Fruit fly (Drosophila melanogaster) whole organism, prepupa: Measurements from ENCODE around the gene CG15498.

Source experiments
- CG11762 ChIP-seq: fragments of 200-800 bp; sonication (Bioruptor generic); optimal IDR thresholded peaks from 3 replicates; lab custom pipeline; 2016; ENCODE audit warnings: missing biosample characterization, missing genetic modification characterization; ENCODE audit not compliant: insufficient read depth
- CG11902 ChIP-seq: fragments of 200-800 bp; sonication (Bioruptor generic); optimal IDR thresholded peaks from 3 replicates; lab custom pipeline; 2016; ENCODE audit warnings: missing biosample characterization, missing genetic modification characterization
- CG1621 ChIP-seq: fragments of 200-800 bp; sonication (Bioruptor generic); optimal IDR thresholded peaks from 3 replicates; lab custom pipeline; 2018; ENCODE audit warnings: missing biosample characterization, mild to moderate bottlenecking, missing genetic modification characterization
- CG16779 ChIP-seq: fragments of 200-800 bp; sonication (Bioruptor generic); optimal IDR thresholded peaks from 3 replicates; lab custom pipeline; 2017; ENCODE audit warnings: missing biosample characterization, mild to moderate bottlenecking, missing genetic modification characterization
- CG32006 ChIP-seq: fragments of 200-800 bp; sonication (Bioruptor generic); optimal IDR thresholded peaks from 3 replicates; lab custom pipeline; 2017; ENCODE audit warnings: missing biosample characterization, mild to moderate bottlenecking, missing genetic modification characterization
- CG3919 ChIP-seq: fragments of 200-800 bp; sonication (Bioruptor generic); optimal IDR thresholded peaks from 3 replicates; lab custom pipeline; 2016; ENCODE audit warnings: missing biosample characterization, missing genetic modification characterization
- CG4318 ChIP-seq: fragments of 200-800 bp; sonication (Bioruptor generic); optimal IDR thresholded peaks from 3 replicates; lab custom pipeline; 2017; ENCODE audit warnings: missing biosample characterization, mild to moderate bottlenecking, missing genetic modification characterization
- CG6163 ChIP-seq: fragments of 200-800 bp; sonication (Bioruptor generic); IDR thresholded peaks from 3 replicates; pipeline ENCODE4 v1.3.6; 2022; ENCODE audit warnings: missing biosample characterization, missing genetic modification characterization
- CG6792 ChIP-seq: fragments of 200-800 bp; sonication (Bioruptor generic); optimal IDR thresholded peaks from 3 replicates; lab custom pipeline; 2016; ENCODE audit warnings: missing biosample characterization, missing genetic modification characterization
- CG6854 ChIP-seq: fragments of 200-800 bp; sonication (Bioruptor generic); optimal IDR thresholded peaks from 2 replicates; lab custom pipeline; 2017; ENCODE audit warnings: missing biosample characterization, mild to moderate bottlenecking, missing genetic modification characterization
- CG7368 ChIP-seq: fragments of 200-800 bp; sonication (Bioruptor generic); optimal IDR thresholded peaks from 3 replicates; lab custom pipeline; 2016; ENCODE audit warnings: missing biosample characterization, missing genetic modification characterization
- CG8119 ChIP-seq: fragments of 200-800 bp; sonication (Bioruptor generic); IDR thresholded peaks from 3 replicates; pipeline ENCODE4 v1.3.6; 2022; ENCODE audit warnings: missing biosample characterization, missing genetic modification characterization
- CG8319 ChIP-seq: fragments of 200-800 bp; sonication (Bioruptor generic); optimal IDR thresholded peaks from 3 replicates; lab custom pipeline; 2016; ENCODE audit warnings: missing biosample characterization, missing genetic modification characterization
- CG8632 ChIP-seq: fragments of 200-800 bp; sonication (Bioruptor generic); optimal IDR thresholded peaks from 3 replicates; lab custom pipeline; 2016; ENCODE audit warnings: missing biosample characterization, missing genetic modification characterization
- Eip75B ChIP-seq: fragments of 200-800 bp; sonication (Bioruptor generic); optimal IDR thresholded peaks from 3 replicates; lab custom pipeline; 2016; ENCODE audit warnings: missing biosample characterization, missing genetic modification characterization
- Eip78C ChIP-seq: fragments of 200-800 bp; sonication (Bioruptor generic); peaks from one replicate; lab custom pipeline; 2016; ENCODE audit warnings: missing biosample characterization, missing genetic modification characterization
- Eip93F ChIP-seq: fragments of 200-800 bp; sonication (Bioruptor generic); optimal IDR thresholded peaks from 2 replicates; lab custom pipeline; 2016; ENCODE audit warnings: missing biosample characterization, mild to moderate bottlenecking, missing genetic modification characterization
- Ets96B ChIP-seq: fragments of 200-800 bp; optimal IDR thresholded peaks from 2 replicates; lab custom pipeline; 2019; ENCODE audit warnings: missing biosample characterization, mild to moderate bottlenecking, missing genetic modification characterization, moderate library complexity
- Hr39 ChIP-seq: fragments of 200-800 bp; sonication (Bioruptor generic); optimal IDR thresholded peaks from 2 replicates; lab custom pipeline; 2016; ENCODE audit warnings: missing biosample characterization, missing genetic modification characterization
- Hr4 ChIP-seq: fragments of 200-800 bp; sonication (Bioruptor generic); optimal IDR thresholded peaks from 3 replicates; lab custom pipeline; 2016; ENCODE audit warnings: missing biosample characterization, missing genetic modification characterization
- OdsH ChIP-seq: fragments of 200-800 bp; sonication (Bioruptor generic); optimal IDR thresholded peaks from 3 replicates; lab custom pipeline; 2016; ENCODE audit warnings: missing biosample characterization, missing genetic modification characterization
- Smox ChIP-seq: fragments of 200-800 bp; sonication (Bioruptor generic); optimal IDR thresholded peaks from 3 replicates; lab custom pipeline; 2016; ENCODE audit warnings: missing biosample characterization, missing genetic modification characterization
- Sox14 ChIP-seq: fragments of 200-800 bp; sonication (Bioruptor generic); optimal IDR thresholded peaks from 3 replicates; lab custom pipeline; 2016; ENCODE audit warnings: missing biosample characterization, missing genetic modification characterization
- Sox15 ChIP-seq: fragments of 200-800 bp; sonication (Bioruptor generic); optimal IDR thresholded peaks from 3 replicates; lab custom pipeline; 2016; ENCODE audit warnings: missing biosample characterization, missing genetic modification characterization
- acj6 ChIP-seq: fragments of 200-800 bp; sonication (Bioruptor generic); optimal IDR thresholded peaks from 3 replicates; lab custom pipeline; 2016; ENCODE audit warnings: missing biosample characterization, missing genetic modification characterization
- cyc ChIP-seq: fragments of 200-800 bp; sonication (Bioruptor generic); optimal IDR thresholded peaks from 3 replicates; lab custom pipeline; 2016; ENCODE audit warnings: missing biosample characterization, missing genetic modification characterization
- dsx ChIP-seq: fragments of 200-800 bp; optimal IDR thresholded peaks from 3 replicates; lab custom pipeline; 2019; ENCODE audit warnings: missing biosample characterization, mild to moderate bottlenecking, missing genetic modification characterization, moderate library complexity; ENCODE audit not compliant: poor library complexity, severe bottlenecking
- eg ChIP-seq: fragments of 200-800 bp; sonication (Bioruptor generic); IDR thresholded peaks from 3 replicates; pipeline ENCODE4 v1.3.6; 2022; ENCODE audit warnings: missing biosample characterization, missing genetic modification characterization
- esn ChIP-seq: fragments of 200-800 bp; sonication (Bioruptor generic); optimal IDR thresholded peaks from 2 replicates; lab custom pipeline; 2016; ENCODE audit warnings: missing biosample characterization, mild to moderate bottlenecking, missing genetic modification characterization, moderate library complexity
- fkh ChIP-seq: fragments of 200-800 bp; sonication (Bioruptor generic); optimal IDR thresholded peaks from 3 replicates; lab custom pipeline; 2017; ENCODE audit warnings: missing biosample characterization, mild to moderate bottlenecking, missing genetic modification characterization, moderate library complexity
- pdm3 ChIP-seq: fragments of 200-800 bp; sonication (Bioruptor generic); optimal IDR thresholded peaks from 3 replicates; lab custom pipeline; 2016; ENCODE audit warnings: missing biosample characterization, missing genetic modification characterization
- svp ChIP-seq: fragments of 200-800 bp; sonication (Bioruptor generic); peaks from one replicate; lab custom pipeline; 2016; ENCODE audit warnings: missing biosample characterization, missing genetic modification characterization
- topi ChIP-seq: fragments of 200-800 bp; sonication (Bioruptor generic); optimal IDR thresholded peaks from 3 replicates; lab custom pipeline; 2016; ENCODE audit warnings: missing biosample characterization, missing genetic modification characterization

The CG15498 gene

DNA sequence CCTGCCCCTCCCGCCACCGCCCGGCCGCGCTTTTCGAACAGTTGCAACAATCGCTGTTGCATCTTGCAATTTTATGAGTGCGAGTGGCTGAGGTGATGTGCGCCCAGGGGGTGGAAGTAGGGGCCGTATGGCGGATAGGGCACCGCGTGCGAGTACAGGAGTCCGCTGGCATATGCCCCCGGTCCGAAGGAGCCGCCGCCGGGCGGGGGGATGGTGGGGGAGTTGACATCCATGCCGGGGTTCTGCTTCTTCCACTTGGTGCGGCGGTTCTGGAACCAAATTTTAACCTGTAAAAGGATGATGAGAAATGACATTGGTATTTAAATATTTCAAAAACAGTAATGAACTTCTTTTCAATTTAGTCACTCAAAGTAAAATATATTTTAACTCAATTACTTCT, 20.0 kb downstream of the CG15498 start:
- TF ChIP-seq CG11902 (no peak), Ets96B (tag; lab: Kevin White, UChicago) (no peak), CG8632 (GFP tag; lab: Kevin White, UChicago) (no peak), cyc (no peak), CG8119 (GFP tag; lab: Robert Waterston, UW) (no peak), Sox14 (GFP tag; lab: Kevin White, UChicago) (no peak), CG1621 (tag; lab: Kevin White, UChicago) (no peak), pdm3 (GFP tag; lab: Kevin White, UChicago) (no peak), Hr39 (GFP tag; lab: Kevin White, UChicago) (no peak), CG8319 (GFP tag; lab: Kevin White, UChicago) (no peak)

DNA sequence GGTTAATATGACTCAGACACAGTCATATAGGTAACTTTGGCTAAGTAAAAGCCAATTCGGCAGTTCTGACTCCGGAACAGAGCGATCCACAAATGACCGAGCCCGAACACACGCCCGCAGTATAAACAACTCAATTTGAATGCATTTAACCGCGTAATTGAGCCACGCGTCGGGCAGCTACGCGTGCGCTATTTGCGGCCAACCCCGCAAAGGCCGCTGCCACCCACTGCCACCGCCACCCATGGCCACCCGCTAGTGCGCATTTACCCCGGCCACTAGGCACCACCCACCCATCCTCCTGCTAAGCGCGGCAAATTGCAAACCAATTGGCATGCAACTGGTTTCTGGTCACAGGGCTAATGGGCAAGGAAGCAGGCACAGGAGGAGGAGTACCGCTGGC, 24.8 kb downstream of the CG15498 start:
- TF ChIP-seq CG8632 (GFP tag; lab: Kevin White, UChicago) (no peak), CG6163 (no peak), CG1621 (tag; lab: Kevin White, UChicago) (no peak), esn (GFP tag; lab: Kevin White, UChicago) (no peak), CG8119 (GFP tag; lab: Robert Waterston, UW) (no peak), CG11902 (no peak), eg (no peak), Ets96B (tag; lab: Kevin White, UChicago) (no peak), Eip93F (GFP tag; lab: Kevin White, UChicago) (no peak), CG3919 (GFP tag; lab: Kevin White, UChicago) (no peak), CG6854 (GFP tag; lab: Kevin White, UChicago) (no peak), CG7368 (no peak), Eip75B (no peak), OdsH (GFP tag; lab: Kevin White, UChicago) (no peak), CG4318 (GFP tag; lab: Kevin White, UChicago) (no peak), svp (GFP tag; lab: Kevin White, UChicago) (no peak), acj6 (GFP tag; lab: Kevin White, UChicago) (no peak), Hr39 (GFP tag; lab: Kevin White, UChicago) (no peak), topi (GFP tag; lab: Kevin White, UChicago) (no peak)

DNA sequence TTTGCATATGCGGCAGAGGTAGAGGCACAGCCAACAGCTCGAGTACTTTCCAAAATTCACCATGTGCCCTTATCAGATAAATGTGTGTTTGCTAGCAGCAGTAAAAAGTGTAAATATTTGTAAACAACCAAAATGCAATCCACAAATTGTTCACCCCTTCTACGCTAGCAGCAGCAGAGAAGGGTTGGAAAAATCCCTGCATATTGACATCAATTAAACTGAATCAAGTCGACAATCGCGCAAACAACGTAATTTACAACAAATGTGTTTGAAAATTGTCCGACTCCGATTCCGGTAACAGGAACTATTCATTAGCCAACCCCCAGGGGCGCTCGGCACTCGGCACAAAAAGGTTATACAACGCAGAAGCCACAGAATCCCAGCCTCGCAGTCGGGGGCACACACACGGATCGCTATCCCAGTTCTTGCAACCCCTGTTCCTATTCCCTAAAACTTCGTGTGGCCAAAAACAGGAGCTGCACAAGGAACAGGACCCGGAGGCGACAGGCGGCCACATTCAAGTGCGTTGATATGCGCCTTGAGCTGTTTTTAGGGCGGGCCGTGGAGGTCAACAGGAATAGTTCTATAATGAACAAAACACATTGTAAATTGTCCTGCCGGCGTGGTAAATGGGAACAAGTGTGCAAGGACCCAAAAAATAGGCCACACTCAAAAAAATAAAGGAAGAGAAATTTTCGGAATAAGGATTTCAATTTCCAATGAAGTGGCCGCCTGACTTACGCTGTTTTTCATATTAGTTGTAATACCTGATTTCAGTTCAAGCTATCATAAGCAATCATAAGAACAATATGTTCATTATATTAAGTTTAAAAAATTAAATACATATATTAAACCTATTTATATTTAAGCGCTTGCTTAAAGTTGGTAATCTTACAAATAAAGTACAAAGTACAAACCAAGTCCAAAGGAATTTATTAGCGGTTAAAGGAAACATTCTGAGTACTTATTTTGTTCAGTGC, 34.0 kb downstream of the CG15498 start:
- peak; percentile 41 for TF ChIP-seq svp (GFP tag; lab: Kevin White, UChicago)
- peak; percentile 28 for TF ChIP-seq fkh
- no peak for TF ChIP-seq CG6854 (GFP tag; lab: Kevin White, UChicago)

DNA sequence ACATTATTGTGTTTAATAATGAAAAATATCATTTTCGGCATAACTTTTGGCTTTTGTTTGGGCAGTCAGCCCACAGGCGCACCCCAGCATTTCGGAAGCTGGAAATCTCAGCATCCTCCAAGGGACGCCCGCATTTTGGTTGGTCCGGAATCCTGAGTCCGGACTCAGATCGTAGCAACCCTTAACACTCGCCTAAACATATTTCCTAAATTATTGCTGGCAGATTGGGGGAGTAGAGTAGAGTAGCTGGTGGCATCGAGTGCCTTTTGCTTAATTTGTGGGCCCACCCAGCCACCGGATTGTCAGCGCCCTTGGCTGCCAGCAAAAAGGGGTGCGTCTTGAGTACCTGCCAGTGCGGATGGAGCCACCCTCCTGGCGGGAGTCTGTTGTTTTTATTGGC, 34.7 kb downstream of the CG15498 start:
- TF ChIP-seq cyc (no peak), Ets96B (tag; lab: Kevin White, UChicago) (no peak), Eip78C (GFP tag; lab: Kevin White, UChicago) (no peak), CG11762 (GFP tag; lab: Kevin White, UChicago) (no peak), CG16779 (tag; lab: Kevin White, UChicago) (no peak), Hr4 (GFP tag; lab: Kevin White, UChicago) (no peak), CG6792 (GFP tag; lab: Kevin White, UChicago) (no peak), CG32006 (GFP tag; lab: Kevin White, UChicago) (no peak), dsx (GFP tag; lab: Kevin White, UChicago) (no peak), Eip75B (no peak), svp (GFP tag; lab: Kevin White, UChicago) (no peak), Smox (GFP tag; lab: Kevin White, UChicago) (no peak), CG6854 (GFP tag; lab: Kevin White, UChicago) (no peak), OdsH (GFP tag; lab: Kevin White, UChicago) (no peak), Sox15 (GFP tag; lab: Kevin White, UChicago) (no peak), CG3919 (GFP tag; lab: Kevin White, UChicago) (no peak)
